Worm (Caenorhabditis elegans): ENCODE measurements around the gene chtb-3.

The chtb-3 gene

DNA sequence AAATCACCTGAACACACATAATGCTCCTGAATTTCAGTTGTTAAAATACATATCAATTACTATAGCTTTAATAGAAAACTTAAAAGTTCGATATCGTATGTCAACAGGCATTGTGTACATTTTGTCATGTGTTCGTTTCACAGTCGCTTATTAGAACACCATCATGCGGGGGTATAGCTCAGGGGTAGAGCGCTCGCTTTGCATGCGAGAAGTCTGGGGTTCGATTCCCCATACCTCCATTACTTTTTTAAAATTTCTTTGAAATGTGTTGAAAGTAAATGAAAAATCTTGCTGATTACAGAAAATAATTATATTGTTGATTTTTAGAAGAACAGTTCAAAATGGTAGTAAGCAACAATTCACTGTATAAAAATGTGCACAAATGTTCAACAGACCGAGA is 33.3 kb downstream of the chtb-3 start (continued):
- peak; percentile 40; the same call in 1 of the 2 replicates for TF ChIP-seq mdt-29 (GFP tag; IDR thresholded peaks at IDR 0.05)
- peak; percentile 67 for TF ChIP-seq nhr-25 (tag; optimal IDR thresholded peaks at IDR 0.05; ENCODE audit: borderline replicate concordance, insufficient read depth)
- peak; percentile 44; the same call in 1 of the 2 replicates for TF ChIP-seq tra-1 (GFP tag; IDR thresholded peaks at IDR 0.05)
- peak; percentile 75 for TF ChIP-seq Y5F2A.4 (GFP tag; optimal IDR thresholded peaks at IDR 0.05)
- TF ChIP-seq ceh-62 (tag; optimal IDR thresholded peaks at IDR 0.05) = no peak
- TF ChIP-seq F44E2.7 (GFP tag; IDR thresholded peaks at IDR 0.05) = 0 out of 2 replicates have a peak, but pooled peaks have one; percentile 76
- peak; percentile 65 for TF ChIP-seq nhr-48 (tag; optimal IDR thresholded peaks at IDR 0.05)
- 0 out of 2 replicates have a peak, but pooled peaks have one; percentile 44 for TF ChIP-seq ceh-20 (GFP tag; IDR thresholded peaks at IDR 0.05)
- TF ChIP-seq nhr-237 (tag; optimal IDR thresholded peaks at IDR 0.05) = no peak
- peak; percentile 48 for TF ChIP-seq rbr-2 (tag; optimal IDR thresholded peaks at IDR 0.05)
- TF ChIP-seq zip-2 (tag; optimal IDR thresholded peaks at IDR 0.05) = peak; percentile 67
- peak; percentile 39 for TF ChIP-seq lin-13 (GFP tag; optimal IDR thresholded peaks at IDR 0.05)
- peak; percentile 46 for TF ChIP-seq spr-1 (tag; optimal IDR thresholded peaks at IDR 0.05)
- peak; percentile 54 for TF ChIP-seq dmd-6 (GFP tag; IDR thresholded peaks at IDR 0.05)
- peak; percentile 87 for TF ChIP-seq F26F4.8 (GFP tag; conservative IDR thresholded peaks at IDR 0.05)
- TF ChIP-seq hlh-30 (tag; optimal IDR thresholded peaks at IDR 0.05; ENCODE audit: insufficient read depth) = peak; percentile 49
- TF ChIP-seq dmd-8 (GFP tag; IDR thresholded peaks at IDR 0.05) = peak; percentile 85
- 0 out of 2 replicates have a peak, but pooled peaks have one; percentile 45 for TF ChIP-seq Y75B8A.6 (GFP tag; IDR thresholded peaks at IDR 0.05)
- peak; percentile 77; the same call in 1 of the 2 replicates for TF ChIP-seq Y105C5A.15 (GFP tag; IDR thresholded peaks at IDR 0.05)
- TF ChIP-seq daf-19 (GFP tag; conservative IDR thresholded peaks at IDR 0.05) = peak; percentile 78
- TF ChIP-seq pha-4 (GFP tag; IDR thresholded peaks at IDR 0.05) = peak; percentile 92
- no peak for TF ChIP-seq pha-4 (tag; optimal IDR thresholded peaks at IDR 0.05)
- TF ChIP-seq hlh-11 (tag; optimal IDR thresholded peaks at IDR 0.05) = peak; percentile 32
- TF ChIP-seq gei-8 (GFP tag; optimal IDR thresholded peaks at IDR 0.05) = no peak
- no peak for TF ChIP-seq zip-11 (GFP tag; IDR thresholded peaks at IDR 0.05)
- 0 out of 2 replicates have a peak, but pooled peaks have one; percentile 8 for TF ChIP-seq saeg-2 (GFP tag; IDR thresholded peaks at IDR 0.05)
- TF ChIP-seq lim-7 (GFP tag; IDR thresholded peaks at IDR 0.05) = peak; percentile 97
- TF ChIP-seq F10B5.3 (tag; optimal IDR thresholded peaks at IDR 0.05) = no peak
- TF ChIP-seq cey-2 (tag; optimal IDR thresholded peaks at IDR 0.05; ENCODE audit: borderline replicate concordance, insufficient read depth) = no peak
- no peak for TF ChIP-seq ztf-11 (tag; optimal IDR thresholded peaks at IDR 0.05)
- TF ChIP-seq duxl-1 (tag; optimal IDR thresholded peaks at IDR 0.05; ENCODE audit: poor library complexity) = peak; percentile 56
- TF ChIP-seq mes-2 (tag; optimal IDR thresholded peaks at IDR 0.05; ENCODE audit: poor library complexity, severe bottlenecking) = peak; percentile 73
- no peak for TF ChIP-seq spr-3 (GFP tag; optimal IDR thresholded peaks at IDR 0.05)
- peak; percentile 25; the same call in 1 of the 2 replicates for TF ChIP-seq hmg-1.1 (GFP tag; IDR thresholded peaks at IDR 0.05)
- TF ChIP-seq lir-3 (tag; optimal IDR thresholded peaks at IDR 0.05) = peak; percentile 32
- TF ChIP-seq fkh-10 (GFP tag; optimal IDR thresholded peaks at IDR 0.05) = no peak
- TF ChIP-seq nhr-41 (GFP tag; IDR thresholded peaks at IDR 0.05) = peak; percentile 86
- TF ChIP-seq unc-130 (GFP tag; optimal IDR thresholded peaks at IDR 0.05) = no peak
- peak; percentile 86 for TF ChIP-seq vab-7 (GFP tag; IDR thresholded peaks at IDR 0.05)
- TF ChIP-seq snpc-1.2 (GFP tag; IDR thresholded peaks at IDR 0.05) = peak; percentile 89
- 0 out of 2 replicates have a peak, but pooled peaks have one; percentile 15 for TF ChIP-seq lin-29 (GFP tag; IDR thresholded peaks at IDR 0.05)
- peak; percentile 53 for TF ChIP-seq Y48G9A.11 (GFP tag; IDR thresholded peaks at IDR 0.05)
- TF ChIP-seq nhr-28 (tag; optimal IDR thresholded peaks at IDR 0.05) = peak; percentile 6
- no peak for TF ChIP-seq mep-1 (tag; optimal IDR thresholded peaks at IDR 0.05)
- peak; percentile 78 for TF ChIP-seq ctbp-1 (GFP tag; IDR thresholded peaks at IDR 0.05)
- peak; percentile 20 for TF ChIP-seq ceh-32 (tag; optimal IDR thresholded peaks at IDR 0.05; ENCODE audit: poor library complexity)
- no peak for TF ChIP-seq pqm-1 (tag; optimal IDR thresholded peaks at IDR 0.05)
- TF ChIP-seq nhr-102 (tag; optimal IDR thresholded peaks at IDR 0.05) = peak; percentile 72
- TF ChIP-seq lin-1 (GFP tag; IDR thresholded peaks at IDR 0.05) = peak; percentile 63; the same call in 1 of the 2 replicates
